Worm (Caenorhabditis elegans) whole organism, L2 larva: ENCODE data around the gene fbxc-49.

Experiments
- R02D3.7 ChIP-seq: fragments of 150-350 bp; optimal IDR thresholded peaks from 2 replicates; lab custom pipeline; 2014; ENCODE audit warnings: missing biosample characterization, missing genetic modification characterization
- blmp-1 ChIP-seq: sonication (generic microtip); optimal IDR thresholded peaks from 2 replicates; lab custom pipeline; 2017; ENCODE audit warnings: missing genetic modification characterization, mild to moderate bottlenecking, missing compliant biosample characterization, antibody characterized with exemption, moderate library complexity; ENCODE audit not compliant: insufficient read depth
- egl-27 ChIP-seq: sonication (generic microtip); optimal IDR thresholded peaks from 3 replicates; lab custom pipeline; 2017; ENCODE audit warnings: missing biosample characterization, missing genetic modification reagents, missing genetic modification characterization
- gmeb-1 ChIP-seq: fragments of 150-350 bp; optimal IDR thresholded peaks from 2 replicates; lab custom pipeline; 2014; ENCODE audit warnings: missing biosample characterization, missing genetic modification characterization
- mdl-1 ChIP-seq, 2 experiments: fragments of 150-350 bp in 1 of 2; sonication (generic microtip) in 1 of 2; optimal IDR thresholded peaks; 2 replicates each; lab custom pipeline; 2017; ENCODE audit warnings: missing biosample characterization in 2 of 2, missing genetic modification characterization in 2 of 2
- nhr-11 ChIP-seq: fragments of 150-350 bp; optimal IDR thresholded peaks from 2 replicates; lab custom pipeline; 2014; ENCODE audit warnings: missing biosample characterization, missing genetic modification characterization
- nhr-21 ChIP-seq: fragments of 150-350 bp; optimal IDR thresholded peaks from 2 replicates; lab custom pipeline; 2014; ENCODE audit warnings: missing biosample characterization, missing genetic modification characterization
- nhr-23 ChIP-seq: fragments of 150-350 bp; optimal IDR thresholded peaks from 2 replicates; lab custom pipeline; 2014; ENCODE audit warnings: missing biosample characterization, missing genetic modification reagents, missing genetic modification characterization
- nhr-237 ChIP-seq: fragments of 150-350 bp; optimal IDR thresholded peaks from 2 replicates; lab custom pipeline; 2014; ENCODE audit warnings: missing biosample characterization, missing genetic modification characterization
- nhr-25 ChIP-seq: fragments of 150-350 bp; sonication (generic microtip); optimal IDR thresholded peaks from 3 replicates; lab custom pipeline; 2014; ENCODE audit warnings: missing biosample characterization, missing genetic modification characterization
- nhr-77 ChIP-seq: fragments of 150-350 bp; optimal IDR thresholded peaks from 2 replicates; lab custom pipeline; 2014; ENCODE audit warnings: missing biosample characterization, missing genetic modification characterization
- peb-1 ChIP-seq: fragments of 150-350 bp; optimal IDR thresholded peaks from 2 replicates; lab custom pipeline; 2014; ENCODE audit warnings: missing biosample characterization, missing genetic modification characterization
- sem-4 ChIP-seq: fragments of 150-350 bp; optimal IDR thresholded peaks from 2 replicates; lab custom pipeline; 2014; ENCODE audit warnings: missing biosample characterization, missing genetic modification reagents, missing genetic modification characterization
- unc-39 ChIP-seq: fragments of 150-350 bp; optimal IDR thresholded peaks from 2 replicates; lab custom pipeline; 2014; ENCODE audit warnings: missing biosample characterization, missing genetic modification characterization
- unc-55 ChIP-seq: fragments of 150-350 bp; sonication (generic microtip); optimal IDR thresholded peaks from 3 replicates; lab custom pipeline; 2014; ENCODE audit warnings: missing biosample characterization, missing genetic modification reagents, missing genetic modification characterization
- ztf-1 ChIP-seq: fragments of 200-800 bp; sonication (Bioruptor generic); conservative IDR thresholded peaks from 2 replicates; pipeline ENCODE4 v1.3.6; 2022; ENCODE audit warnings: missing genetic modification characterization, missing compliant biosample characterization

Gene fbxc-49

ce11 chrII:2130770-2131169 is 46.8 kb downstream of the fbxc-49 start, which contains the start of gene sdz-28:
Gene sdz-28 (plus strand): TSS chrII:2131070.
- no peak for TF ChIP-seq nhr-23 (tag; lab: Kevin White, UChicago)
- no peak for TF ChIP-seq R02D3.7 (tag; lab: Kevin White, UChicago)
- no peak for TF ChIP-seq nhr-21
- no peak for TF ChIP-seq unc-55 (GFP tag; lab: Kevin White, UChicago)
- TF ChIP-seq ztf-1 (GFP tag; lab: Robert Waterston, UW) = no peak
- no peak for TF ChIP-seq nhr-77 (tag; lab: Kevin White, UChicago)
- TF ChIP-seq blmp-1 (tag; lab: Kevin White, UChicago) = no peak
- TF ChIP-seq gmeb-1 (tag; lab: Kevin White, UChicago) = no peak
- TF ChIP-seq egl-27 (tag; lab: Kevin White, UChicago) = no peak
- no peak for TF ChIP-seq nhr-11 (tag; lab: Kevin White, UChicago)
- TF ChIP-seq unc-39 (tag; lab: Kevin White, UChicago) = no peak
- no peak for TF ChIP-seq nhr-237 (tag; lab: Kevin White, UChicago)
- no peak for TF ChIP-seq peb-1 (tag; lab: Kevin White, UChicago)
- no peak for TF ChIP-seq sem-4
- TF ChIP-seq nhr-25 (tag; lab: Kevin White, UChicago) = no peak
- TF ChIP-seq mdl-1 (tag; optimal IDR thresholded peaks at IDR 0.05; lab: Kevin White, UChicago) = no peak
- TF ChIP-seq, all 48 proteins: peak for 0
